Worm (Caenorhabditis elegans) whole organism, L4 larva: ENCODE measurements around the gene prp-19.

Source experiments
- F26F4.8 ChIP-seq: fragments of 200-800 bp; sonication (Bioruptor generic); conservative IDR thresholded peaks from 2 replicates; pipeline ENCODE4 v1.3.6; 2022; ENCODE audit warnings: missing genetic modification characterization, missing compliant biosample characterization
- Y105C5A.15 ChIP-seq: fragments of 200-800 bp; sonication (Bioruptor generic); IDR thresholded peaks from 2 replicates; pipeline ENCODE4 v1.3.6; 2022; ENCODE audit warnings: missing genetic modification characterization, missing compliant biosample characterization
- Y48G9A.11 ChIP-seq: fragments of 200-800 bp; sonication (Bioruptor generic); IDR thresholded peaks from 2 replicates; pipeline ENCODE4 v1.3.6; 2022; ENCODE audit warnings: missing genetic modification reagents, missing genetic modification characterization, missing compliant biosample characterization
- Y75B8A.6 ChIP-seq: fragments of 200-800 bp; sonication (Bioruptor generic); IDR thresholded peaks from 2 replicates; pipeline ENCODE4 v1.3.6; 2022; ENCODE audit warnings: missing genetic modification reagents, missing genetic modification characterization, missing compliant biosample characterization
- aha-1 ChIP-seq: fragments of 150-350 bp; peaks from one replicate; lab custom pipeline; 2014; ENCODE audit warnings: missing biosample characterization, missing genetic modification characterization
- daf-12 ChIP-seq: fragments of 150-350 bp; optimal IDR thresholded peaks from 2 replicates; lab custom pipeline; 2014; ENCODE audit warnings: missing biosample characterization, missing genetic modification reagents, missing genetic modification characterization
- daf-16 ChIP-seq, 3 experiments: sonication (generic microtip); optimal IDR thresholded peaks; 2 replicates each; lab custom pipeline; 2016 to 2017; ENCODE audit warnings: missing genetic modification characterization in 3 of 3, missing genetic modification reagents in 3 of 3, mild to moderate bottlenecking in 2 of 3, missing compliant biosample characterization in 2 of 3, missing biosample characterization in 1 of 3, moderate library complexity in 1 of 3
- dmd-8 ChIP-seq: fragments of 200-800 bp; sonication (Bioruptor generic); IDR thresholded peaks from 2 replicates; pipeline ENCODE4 v1.3.6; 2022; ENCODE audit warnings: missing genetic modification characterization, missing compliant biosample characterization
- duxl-1 ChIP-seq: sonication (generic microtip); optimal IDR thresholded peaks from 2 replicates; lab custom pipeline; 2016; ENCODE audit warnings: mild to moderate bottlenecking, missing genetic modification characterization, moderate library complexity, missing compliant biosample characterization; ENCODE audit not compliant: poor library complexity
- dve-1 ChIP-seq: sonication (generic microtip); optimal IDR thresholded peaks from 2 replicates; lab custom pipeline; 2017; ENCODE audit warnings: antibody characterized with exemption, mild to moderate bottlenecking, missing genetic modification characterization, missing compliant biosample characterization; ENCODE audit not compliant: insufficient read depth
- egl-43 ChIP-seq: fragments of 200-800 bp; sonication (Bioruptor generic); IDR thresholded peaks from 2 replicates; pipeline ENCODE4 v1.3.6; 2022; ENCODE audit warnings: missing genetic modification reagents, missing genetic modification characterization, missing compliant biosample characterization
- gei-8 ChIP-seq: fragments of 200-800 bp; sonication (Bioruptor generic); optimal IDR thresholded peaks from 2 replicates; lab custom pipeline; 2018; ENCODE audit warnings: mild to moderate bottlenecking, missing genetic modification characterization, missing compliant biosample characterization
- hif-1 ChIP-seq, 2 experiments: sonication (generic microtip); optimal IDR thresholded peaks; 2 replicates each; lab custom pipeline; 2016 to 2017; ENCODE audit warnings: missing compliant biosample characterization in 2 of 2, missing genetic modification characterization in 2 of 2, missing genetic modification reagents in 2 of 2, missing genotype in 2 of 2, mild to moderate bottlenecking in 1 of 2
- hlh-11 ChIP-seq: fragments of 200-800 bp; sonication (Bioruptor generic); optimal IDR thresholded peaks from 2 replicates; lab custom pipeline; 2018; ENCODE audit warnings: mild to moderate bottlenecking, missing genetic modification characterization, missing compliant biosample characterization
- hlh-30 ChIP-seq: sonication (generic microtip); optimal IDR thresholded peaks from 2 replicates; lab custom pipeline; 2017; ENCODE audit warnings: antibody characterized with exemption, mild to moderate bottlenecking, missing genetic modification characterization, missing compliant biosample characterization; ENCODE audit not compliant: insufficient read depth
- hmg-1.1 ChIP-seq: fragments of 200-800 bp; sonication (Bioruptor generic); IDR thresholded peaks from 2 replicates; pipeline ENCODE4 v1.3.6; 2022; ENCODE audit warnings: missing genetic modification reagents, missing genetic modification characterization, missing compliant biosample characterization
- lin-13 ChIP-seq: fragments of 150-350 bp; optimal IDR thresholded peaks from 2 replicates; lab custom pipeline; 2014; ENCODE audit warnings: missing biosample characterization, missing genetic modification reagents, missing genetic modification characterization
- lin-15B ChIP-seq: fragments of 150-350 bp; sonication (generic microtip); optimal IDR thresholded peaks from 3 replicates; lab custom pipeline; 2014; ENCODE audit warnings: missing biosample characterization, missing genetic modification characterization
- lin-39 ChIP-seq: fragments of 150-350 bp; optimal IDR thresholded peaks from 2 replicates; lab custom pipeline; 2014; ENCODE audit warnings: missing biosample characterization, missing genetic modification reagents, missing genetic modification characterization
- lsy-2 ChIP-seq, 2 experiments: fragments of 150-350 bp in 1 of 2; sonication (generic microtip) in 1 of 2; optimal IDR thresholded peaks; 2 replicates each; lab custom pipeline; 2014 to 2017; ENCODE audit warnings: missing biosample characterization in 2 of 2, missing genetic modification characterization in 2 of 2
- madf-9 ChIP-seq: fragments of 200-800 bp; sonication (Bioruptor generic); conservative IDR thresholded peaks from 2 replicates; pipeline ENCODE4 v1.3.6; 2022; ENCODE audit warnings: missing genetic modification reagents, missing genetic modification characterization, missing compliant biosample characterization
- mdl-1 ChIP-seq, 2 experiments: fragments of 150-350 bp in 1 of 2; sonication (generic microtip) in 1 of 2; optimal IDR thresholded peaks; 2 replicates each; lab custom pipeline; 2014 to 2017; ENCODE audit warnings: missing biosample characterization in 2 of 2, missing genetic modification characterization in 2 of 2
- mdt-29 ChIP-seq: fragments of 200-800 bp; sonication (Bioruptor generic); IDR thresholded peaks from 2 replicates; pipeline ENCODE4 v1.3.6; 2022; ENCODE audit warnings: missing genetic modification reagents, missing genetic modification characterization, missing compliant biosample characterization
- mes-2 ChIP-seq: sonication (generic microtip); optimal IDR thresholded peaks from 2 replicates; lab custom pipeline; 2016; ENCODE audit warnings: missing genotype, mild to moderate bottlenecking, missing genetic modification characterization, missing compliant biosample characterization; ENCODE audit not compliant: poor library complexity, severe bottlenecking
- mxl-3 ChIP-seq: fragments of 200-800 bp; sonication (Bioruptor generic); optimal IDR thresholded peaks from 2 replicates; lab custom pipeline; 2018; ENCODE audit warnings: mild to moderate bottlenecking, missing genetic modification characterization, missing compliant biosample characterization
- nhr-28 ChIP-seq: fragments of 150-350 bp; optimal IDR thresholded peaks from 2 replicates; lab custom pipeline; 2014; ENCODE audit warnings: missing biosample characterization, missing genetic modification characterization
- nhr-42 ChIP-seq: fragments of 200-800 bp; sonication (Bioruptor generic); IDR thresholded peaks from 2 replicates; pipeline ENCODE4 v1.3.6; 2022; ENCODE audit warnings: missing genetic modification characterization, missing compliant biosample characterization
- nhr-6 ChIP-seq: fragments of 150-350 bp; optimal IDR thresholded peaks from 2 replicates; lab custom pipeline; 2014; ENCODE audit warnings: missing biosample characterization, missing genetic modification characterization
- nhr-76 ChIP-seq: fragments of 150-350 bp; optimal IDR thresholded peaks from 2 replicates; lab custom pipeline; 2014; ENCODE audit warnings: missing biosample characterization, missing genetic modification characterization
- nhr-77 ChIP-seq: fragments of 150-350 bp; optimal IDR thresholded peaks from 2 replicates; lab custom pipeline; 2014; ENCODE audit warnings: missing biosample characterization, missing genetic modification characterization
- pha-4 ChIP-seq, 2 experiments: fragments of 150-350 bp in 1 of 2; fragments of 200-800 bp in 1 of 2; sonication (Bioruptor generic) in 1 of 2; IDR thresholded peaks in 1 of 2; optimal IDR thresholded peaks in 1 of 2; 2 replicates each; pipeline versions ENCODE4 v1.3.6 to Lab custom; 2014 to 2022; ENCODE audit warnings: missing genetic modification characterization in 2 of 2, missing genetic modification reagents in 2 of 2, missing biosample characterization in 1 of 2, missing compliant biosample characterization in 1 of 2
- pqm-1 ChIP-seq: sonication (generic microtip); optimal IDR thresholded peaks from 2 replicates; lab custom pipeline; 2017; ENCODE audit warnings: missing biosample characterization, missing genetic modification characterization
- sdz-12 ChIP-seq: fragments of 200-800 bp; sonication (Bioruptor generic); optimal IDR thresholded peaks from 2 replicates; lab custom pipeline; 2018; ENCODE audit warnings: mild to moderate bottlenecking, missing genetic modification characterization, missing compliant biosample characterization
- set-16 ChIP-seq: fragments of 200-800 bp; sonication (Bioruptor generic); IDR thresholded peaks from 2 replicates; pipeline ENCODE4 v1.3.6; 2022; ENCODE audit warnings: missing genetic modification reagents, missing genetic modification characterization, missing compliant biosample characterization
- spr-3 ChIP-seq: fragments of 200-800 bp; sonication (Bioruptor generic); optimal IDR thresholded peaks from 2 replicates; lab custom pipeline; 2018; ENCODE audit warnings: mild to moderate bottlenecking, missing genetic modification characterization, missing compliant biosample characterization
- tag-97 ChIP-seq: fragments of 200-800 bp; sonication (Bioruptor generic); IDR thresholded peaks from 2 replicates; pipeline ENCODE4 v1.3.6; 2022; ENCODE audit warnings: missing genetic modification characterization, missing compliant biosample characterization
- unc-62 ChIP-seq, 3 experiments: fragments of 150-350 bp in 1 of 3; sonication (generic microtip); optimal IDR thresholded peaks in 2 of 3; peaks in 1 of 3; 1 replicate in 1 of 3; 2 replicates in 2 of 3; lab custom pipeline; 2014 to 2017; ENCODE audit warnings: missing biosample characterization in 3 of 3, missing genetic modification characterization in 3 of 3, missing genetic modification reagents in 3 of 3, missing genotype in 1 of 3
- vab-7 ChIP-seq: fragments of 200-800 bp; sonication (Bioruptor generic); IDR thresholded peaks from 2 replicates; pipeline ENCODE4 v1.3.6; 2022; ENCODE audit warnings: missing genetic modification reagents, missing genetic modification characterization, missing compliant biosample characterization
- zag-1 ChIP-seq: fragments of 150-350 bp; optimal IDR thresholded peaks from 2 replicates; lab custom pipeline; 2014; ENCODE audit warnings: missing biosample characterization, missing genetic modification characterization
- ztf-11 ChIP-seq: fragments of 150-350 bp; optimal IDR thresholded peaks from 2 replicates; lab custom pipeline; 2014; ENCODE audit warnings: missing biosample characterization, missing genetic modification characterization

prp-19 gene

ce11 chrIII:5137685-5138084, 34.2 kb downstream of the prp-19 start:
- TF ChIP-seq aha-1 (tag; lab: Kevin White, UChicago) (peak; percentile 89), lin-15B (no peak)

- no peak for TF ChIP-seq tag-97
- TF ChIP-seq dve-1 (tag; lab: Kevin White, UChicago), result peak; percentile 35
- peak; percentile 61 for TF ChIP-seq nhr-77 (tag; lab: Kevin White, UChicago)
- peak; percentile 93 for TF ChIP-seq pqm-1 (tag; lab: Kevin White, UChicago)
- no peak for TF ChIP-seq Y105C5A.15 (GFP tag; lab: Robert Waterston, UW)
- peak in 1 of 2 experiments; percentile 10 for TF ChIP-seq lsy-2 (tag; optimal IDR thresholded peaks at IDR 0.05; lab: Kevin White, UChicago)
- no peak for TF ChIP-seq spr-3
- TF ChIP-seq hlh-11, result peak; percentile 38
- TF ChIP-seq daf-16 (GFP tag; optimal IDR thresholded peaks at IDR 0.05; lab: Kevin White, UChicago), result no peak
- peak; percentile 65 for TF ChIP-seq daf-16 (tag; optimal IDR thresholded peaks at IDR 0.05; lab: Kevin White, UChicago)
- peak; percentile 55 for TF ChIP-seq nhr-28 (tag; lab: Kevin White, UChicago)
These were observed 34.7 kb downstream of the prp-19 start for ce11 chrIII:5137099-5137498.

ce11 chrIII:5136033-5136597, 35.7 kb downstream of the prp-19 start, which contains the start of gene tbx-2:
Gene tbx-2, minus strand, starts transcription at chrIII:5136296.
- TF ChIP-seq nhr-42, result no peak
- TF ChIP-seq ztf-11, result no peak
- no peak for TF ChIP-seq F26F4.8 (GFP tag; lab: Robert Waterston, UW)
- TF ChIP-seq pha-4 (GFP tag; IDR thresholded peaks at IDR 0.05; lab: Robert Waterston, UW), result no peak
- TF ChIP-seq pha-4 (tag; optimal IDR thresholded peaks at IDR 0.05; lab: Kevin White, UChicago), result no peak
- TF ChIP-seq hif-1 (tag; optimal IDR thresholded peaks at IDR 0.05; lab: Kevin White, UChicago), result no peak
- peak in 1 of 2 experiments; percentile 41 for TF ChIP-seq lsy-2 (tag; optimal IDR thresholded peaks at IDR 0.05; lab: Kevin White, UChicago)
- TF ChIP-seq hlh-30 (tag; lab: Kevin White, UChicago), result peak; percentile 54
- peak in 1 of 2 experiments; percentile 78 for TF ChIP-seq unc-62 (GFP tag; optimal IDR thresholded peaks at IDR 0.05 in 1 of 2; lab: Kevin White, UChicago)
- TF ChIP-seq unc-62 (tag; optimal IDR thresholded peaks at IDR 0.05; lab: Kevin White, UChicago), result no peak
- peak; percentile 29; the same call in 1 of the 2 replicates for TF ChIP-seq hmg-1.1 (GFP tag; lab: Robert Waterston, UW)
- TF ChIP-seq Y105C5A.15 (GFP tag; lab: Robert Waterston, UW), result no peak
- no peak for TF ChIP-seq zag-1 (tag; lab: Kevin White, UChicago)
- TF ChIP-seq spr-3, result no peak
- TF ChIP-seq duxl-1 (tag; lab: Kevin White, UChicago), result peak; percentile 3
- peak; percentile 58 for TF ChIP-seq set-16 (GFP tag; lab: Robert Waterston, UW)
- TF ChIP-seq mdl-1 (tag; optimal IDR thresholded peaks at IDR 0.05; lab: Kevin White, UChicago), result peak in 1 of 2 experiments; percentile 13
- TF ChIP-seq madf-9, result no peak
- TF ChIP-seq mxl-3, result peak; percentile 61
- TF ChIP-seq dmd-8 (GFP tag; lab: Robert Waterston, UW), result no peak
- no peak for TF ChIP-seq nhr-6 (tag; lab: Kevin White, UChicago)
- TF ChIP-seq vab-7 (GFP tag; lab: Robert Waterston, UW), result no peak
- TF ChIP-seq mdt-29 (GFP tag; lab: Robert Waterston, UW), result no peak
- TF ChIP-seq lin-13, result no peak
- no peak for TF ChIP-seq Y75B8A.6 (GFP tag; lab: Robert Waterston, UW)
- TF ChIP-seq daf-12 (tag; lab: Kevin White, UChicago), result no peak
- TF ChIP-seq aha-1 (tag; lab: Kevin White, UChicago), result peak; percentile 78
- TF ChIP-seq daf-16 (GFP tag; optimal IDR thresholded peaks at IDR 0.05; lab: Kevin White, UChicago), result no peak
- TF ChIP-seq daf-16 (tag; optimal IDR thresholded peaks at IDR 0.05; lab: Kevin White, UChicago), result no peak
- TF ChIP-seq sdz-12, result no peak
- peak; percentile 44 for TF ChIP-seq hlh-11
- TF ChIP-seq mes-2, result peak; percentile 31
- TF ChIP-seq lin-39 (tag; lab: Kevin White, UChicago), result no peak
- 0 out of 2 replicates have a peak, but pooled peaks have one; percentile 34 for TF ChIP-seq egl-43 (GFP tag; lab: Robert Waterston, UW)
- no peak for TF ChIP-seq nhr-76
- no peak for TF ChIP-seq Y48G9A.11
- no peak for TF ChIP-seq gei-8
